Worm (Caenorhabditis elegans) whole organism, late embryonic: ENCODE data around the gene sre-34.

Source experiments
- K02D7.2 ChIP-seq: sonication (generic microtip); optimal IDR thresholded peaks from 2 replicates; lab custom pipeline; 2017; ENCODE audit warnings: mild to moderate bottlenecking, missing genetic modification characterization, missing compliant biosample characterization
- ceh-14 ChIP-seq: sonication (generic microtip); optimal IDR thresholded peaks from 2 replicates; lab custom pipeline; 2016; ENCODE audit warnings: missing genotype, missing genetic modification characterization, missing compliant biosample characterization
- ceh-22 ChIP-seq: sonication (generic microtip); optimal IDR thresholded peaks from 2 replicates; lab custom pipeline; 2017; ENCODE audit warnings: missing biosample characterization, missing genetic modification characterization
- ceh-9 ChIP-seq: sonication (generic microtip); optimal IDR thresholded peaks from 2 replicates; lab custom pipeline; 2016; ENCODE audit warnings: mild to moderate bottlenecking, missing genetic modification characterization, inconsistent platforms, missing compliant biosample characterization
- che-1 ChIP-seq: sonication (generic microtip); optimal IDR thresholded peaks from 2 replicates; lab custom pipeline; 2016; ENCODE audit warnings: mild to moderate bottlenecking, missing genetic modification characterization, missing compliant biosample characterization
- dmd-4 ChIP-seq: sonication (generic microtip); optimal IDR thresholded peaks from 2 replicates; lab custom pipeline; 2016; ENCODE audit warnings: borderline replicate concordance, missing genetic modification characterization, missing compliant biosample characterization
- gmeb-2 ChIP-seq: sonication (generic microtip); optimal IDR thresholded peaks from 2 replicates; lab custom pipeline; 2016; ENCODE audit warnings: missing genetic modification characterization, inconsistent platforms, missing compliant biosample characterization
- hlh-13 ChIP-seq: fragments of 200-800 bp; sonication (Bioruptor generic); optimal IDR thresholded peaks from 2 replicates; lab custom pipeline; 2018; ENCODE audit warnings: mild to moderate bottlenecking, missing genetic modification characterization, missing compliant biosample characterization
- nfya-1 ChIP-seq: sonication (generic microtip); optimal IDR thresholded peaks from 2 replicates; lab custom pipeline; 2017; ENCODE audit warnings: missing genetic modification characterization, mild to moderate bottlenecking, missing compliant biosample characterization, antibody characterized with exemption, moderate library complexity
- odd-2 ChIP-seq: sonication (generic microtip); optimal IDR thresholded peaks from 2 replicates; lab custom pipeline; 2017; ENCODE audit warnings: antibody characterized with exemption, mild to moderate bottlenecking, missing genetic modification characterization, missing compliant biosample characterization
- pag-3 ChIP-seq: sonication (generic microtip); optimal IDR thresholded peaks from 2 replicates; lab custom pipeline; 2016; ENCODE audit warnings: missing compliant biosample characterization, missing genetic modification characterization, borderline replicate concordance
- pha-2 ChIP-seq: sonication (generic microtip); optimal IDR thresholded peaks from 2 replicates; lab custom pipeline; 2017; ENCODE audit warnings: mild to moderate bottlenecking, missing genetic modification characterization, missing compliant biosample characterization
- pha-4 ChIP-seq: fragments of 150-350 bp; optimal IDR thresholded peaks from 2 replicates; lab custom pipeline; 2018; ENCODE audit warnings: missing biosample characterization, missing genetic modification reagents, missing genetic modification characterization
- unc-86 ChIP-seq: sonication (generic microtip); optimal IDR thresholded peaks from 2 replicates; lab custom pipeline; 2016; ENCODE audit warnings: missing genetic modification characterization, missing compliant biosample characterization

ce11 chrII:12499969-12500368 lies 50.0 kb downstream of the sre-34 start:
- no peak for TF ChIP-seq unc-86 (tag; lab: Kevin White, UChicago)
- no peak for TF ChIP-seq hlh-13 (GFP tag; lab: Kevin White, UChicago)
- TF ChIP-seq nfya-1, result no peak
- TF ChIP-seq dmd-4 (tag; lab: Kevin White, UChicago), result no peak
- TF ChIP-seq pha-4 (tag; lab: Kevin White, UChicago), result no peak
- no peak for TF ChIP-seq odd-2 (tag; lab: Kevin White, UChicago)
- TF ChIP-seq gmeb-2 (tag; lab: Kevin White, UChicago), result no peak
- TF ChIP-seq pha-2 (tag; lab: Kevin White, UChicago), result no peak
- TF ChIP-seq ceh-9 (tag; lab: Kevin White, UChicago), result no peak
- no peak for TF ChIP-seq ceh-14
- no peak for TF ChIP-seq che-1 (tag; lab: Kevin White, UChicago)
- TF ChIP-seq pag-3, result no peak
- no peak for TF ChIP-seq ceh-22 (tag; lab: Kevin White, UChicago)
- no peak for TF ChIP-seq K02D7.2
